Worm (Caenorhabditis elegans) whole organism, L4 larva: ENCODE measurements around the gene F28A10.1.

Experiments used
- F37D6.2 ChIP-seq: sonication (generic microtip); optimal IDR thresholded peaks from 2 replicates; lab custom pipeline; 2016; ENCODE audit warnings: mild to moderate bottlenecking, missing genetic modification characterization, missing compliant biosample characterization
- aly-2 ChIP-seq: sonication (generic microtip); optimal IDR thresholded peaks from 2 replicates; lab custom pipeline; 2018; ENCODE audit warnings: missing biosample characterization, missing genetic modification characterization
- ama-1 ChIP-seq: fragments of 150-350 bp; optimal IDR thresholded peaks from 2 replicates; lab custom pipeline; 2014; ENCODE audit warnings: inconsistent platforms, mixed read lengths
- ceh-44 ChIP-seq: fragments of 200-800 bp; sonication (Bioruptor generic); IDR thresholded peaks from 2 replicates; pipeline ENCODE4 v1.3.6; 2022; ENCODE audit warnings: missing genetic modification reagents, missing genetic modification characterization, missing compliant biosample characterization
- ceh-82 ChIP-seq: sonication (generic microtip); optimal IDR thresholded peaks from 2 replicates; lab custom pipeline; 2017; ENCODE audit warnings: missing biosample characterization, missing genetic modification characterization
- ces-1 ChIP-seq: fragments of 150-350 bp; sonication (generic microtip); optimal IDR thresholded peaks from 4 replicates; lab custom pipeline; 2014; ENCODE audit warnings: missing biosample characterization, missing genetic modification reagents, missing genetic modification characterization
- duxl-1 ChIP-seq: sonication (generic microtip); optimal IDR thresholded peaks from 2 replicates; lab custom pipeline; 2016; ENCODE audit warnings: mild to moderate bottlenecking, missing genetic modification characterization, moderate library complexity, missing compliant biosample characterization; ENCODE audit not compliant: poor library complexity
- egl-27 ChIP-seq: sonication (generic microtip); optimal IDR thresholded peaks from 3 replicates; lab custom pipeline; 2017; ENCODE audit warnings: missing biosample characterization, missing genetic modification reagents, missing genetic modification characterization
- fkh-10 ChIP-seq: fragments of 150-350 bp; optimal IDR thresholded peaks from 2 replicates; lab custom pipeline; 2014; ENCODE audit warnings: missing biosample characterization, missing genetic modification reagents, missing genetic modification characterization
- php-3 ChIP-seq: fragments of 200-800 bp; sonication (Bioruptor generic); IDR thresholded peaks from 2 replicates; pipeline ENCODE4 v1.3.6; 2022; ENCODE audit warnings: missing genetic modification reagents, missing genetic modification characterization, missing compliant biosample characterization
- zag-1 ChIP-seq: fragments of 150-350 bp; optimal IDR thresholded peaks from 2 replicates; lab custom pipeline; 2014; ENCODE audit warnings: missing biosample characterization, missing genetic modification characterization

DNA sequence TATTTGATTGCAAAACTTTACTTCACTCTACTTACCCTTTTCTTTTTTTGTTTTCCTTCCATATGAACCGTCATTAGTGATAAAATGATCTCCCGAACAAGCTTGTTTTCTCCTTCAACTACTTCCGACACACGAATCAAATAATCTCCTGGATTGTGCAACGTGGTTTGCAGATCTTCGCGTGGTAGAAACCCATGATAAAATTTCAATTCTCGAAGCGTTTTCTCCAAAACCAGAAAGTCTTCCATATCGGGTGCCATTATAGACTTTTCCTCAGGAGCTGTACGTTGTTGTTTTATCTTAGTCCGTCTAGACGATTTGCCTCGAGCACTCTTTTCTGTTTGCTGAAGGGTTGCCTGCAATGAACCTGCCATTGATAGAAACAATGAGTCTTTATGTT, 28.2 kb upstream of the F28A10.1 start:
- TF ChIP-seq zag-1 (tag; lab: Kevin White, UChicago) (no peak), php-3 (no peak), ama-1 (lab: Kevin White, UChicago) (no peak), fkh-10 (GFP tag; lab: Kevin White, UChicago) (no peak), ces-1 (GFP tag; lab: Kevin White, UChicago) (no peak), egl-27 (tag; lab: Kevin White, UChicago) (no peak), F37D6.2 (tag; lab: Kevin White, UChicago) (no peak), duxl-1 (tag; lab: Kevin White, UChicago) (no peak), aly-2 (no peak), ceh-44 (no peak), ceh-82 (no peak)
